Worm (Caenorhabditis elegans) whole organism, mixed stage, embryonic: ENCODE results near the gene vgln-1.

Experiments
- M03D4.4 ChIP-seq: sonication (generic microtip); optimal IDR thresholded peaks from 2 replicates; lab custom pipeline; 2017; ENCODE audit warnings: mild to moderate bottlenecking, missing genetic modification characterization, missing compliant biosample characterization
- bed-3 ChIP-seq: fragments of 200-800 bp; sonication (Bioruptor generic); optimal IDR thresholded peaks from 3 replicates; lab custom pipeline; 2018; ENCODE audit warnings: mild to moderate bottlenecking, missing genetic modification characterization, moderate library complexity, missing compliant biosample characterization
- blmp-1 ChIP-seq: fragments of 150-350 bp; optimal IDR thresholded peaks from 2 replicates; lab custom pipeline; 2014; ENCODE audit warnings: missing biosample characterization, missing genetic modification characterization
- ceh-39 ChIP-seq: fragments of 150-350 bp; optimal IDR thresholded peaks from 2 replicates; lab custom pipeline; 2014; ENCODE audit warnings: missing biosample characterization, missing genetic modification characterization
- ceh-43 ChIP-seq: fragments of 200-800 bp; sonication (Bioruptor generic); optimal IDR thresholded peaks from 2 replicates; lab custom pipeline; 2018; ENCODE audit warnings: mild to moderate bottlenecking, missing genetic modification characterization, moderate library complexity, missing compliant biosample characterization
- cnd-1 ChIP-seq: fragments of 200-800 bp; sonication (Bioruptor generic); optimal IDR thresholded peaks from 2 replicates; lab custom pipeline; 2018; ENCODE audit warnings: mild to moderate bottlenecking, missing genetic modification characterization, missing compliant biosample characterization
- drap-1 ChIP-seq: fragments of 200-800 bp; sonication (Bioruptor generic); optimal IDR thresholded peaks from 3 replicates; lab custom pipeline; 2018; ENCODE audit warnings: mild to moderate bottlenecking, missing genetic modification characterization, missing compliant biosample characterization
- elt-1 ChIP-seq: sonication (generic microtip); optimal IDR thresholded peaks from 2 replicates; lab custom pipeline; 2017; ENCODE audit warnings: missing genetic modification characterization, mild to moderate bottlenecking, missing compliant biosample characterization, antibody characterized with exemption, moderate library complexity, borderline replicate concordance; ENCODE audit not compliant: insufficient read depth
- elt-3 ChIP-seq: fragments of 150-350 bp; optimal IDR thresholded peaks from 2 replicates; lab custom pipeline; 2014; ENCODE audit warnings: missing biosample characterization, missing genetic modification characterization
- flh-1 ChIP-seq: fragments of 200-800 bp; sonication (Bioruptor generic); optimal IDR thresholded peaks from 2 replicates; lab custom pipeline; 2018; ENCODE audit warnings: mild to moderate bottlenecking, missing genetic modification characterization, moderate library complexity, missing compliant biosample characterization
- ham-2 ChIP-seq: fragments of 200-800 bp; sonication (Bioruptor generic); optimal IDR thresholded peaks from 2 replicates; lab custom pipeline; 2018; ENCODE audit warnings: mild to moderate bottlenecking, missing genetic modification characterization, missing compliant biosample characterization
- hlh-1 ChIP-seq: fragments of 150-350 bp; optimal IDR thresholded peaks from 2 replicates; lab custom pipeline; 2014; ENCODE audit warnings: missing biosample characterization, missing genetic modification reagents, missing genetic modification characterization
- lin-32 ChIP-seq: fragments of 200-800 bp; sonication (Bioruptor generic); optimal IDR thresholded peaks from 2 replicates; lab custom pipeline; 2018; ENCODE audit warnings: mild to moderate bottlenecking, missing genetic modification characterization, missing compliant biosample characterization
- lsy-2 ChIP-seq: fragments of 150-350 bp; optimal IDR thresholded peaks from 2 replicates; lab custom pipeline; 2014; ENCODE audit warnings: missing biosample characterization, missing genetic modification characterization
- mab-5 ChIP-seq: fragments of 150-350 bp; optimal IDR thresholded peaks from 2 replicates; lab custom pipeline; 2014; ENCODE audit warnings: missing biosample characterization, missing genetic modification characterization
- mep-1 ChIP-seq: fragments of 150-350 bp; optimal IDR thresholded peaks from 2 replicates; lab custom pipeline; 2017; ENCODE audit warnings: missing biosample characterization, missing genetic modification reagents, missing genetic modification characterization, inconsistent platforms
- mls-2 ChIP-seq: sonication (generic microtip); optimal IDR thresholded peaks from 2 replicates; lab custom pipeline; 2016; ENCODE audit warnings: mild to moderate bottlenecking, missing genetic modification characterization, moderate library complexity, missing compliant biosample characterization
- nhr-12 ChIP-seq: fragments of 150-350 bp; optimal IDR thresholded peaks from 2 replicates; lab custom pipeline; 2014; ENCODE audit warnings: missing biosample characterization, missing genetic modification characterization
- nhr-2 ChIP-seq: fragments of 150-350 bp; optimal IDR thresholded peaks from 2 replicates; lab custom pipeline; 2014; ENCODE audit warnings: missing biosample characterization, missing genetic modification characterization
- nhr-237 ChIP-seq: fragments of 150-350 bp; optimal IDR thresholded peaks from 2 replicates; lab custom pipeline; 2014; ENCODE audit warnings: missing biosample characterization, missing genetic modification characterization
- nhr-28 ChIP-seq: fragments of 150-350 bp; optimal IDR thresholded peaks from 2 replicates; lab custom pipeline; 2014; ENCODE audit warnings: missing biosample characterization, missing genetic modification characterization
- nhr-76 ChIP-seq: sonication (generic microtip); optimal IDR thresholded peaks from 2 replicates; lab custom pipeline; 2017; ENCODE audit warnings: missing biosample characterization, missing genetic modification characterization
- pha-4 ChIP-seq: fragments of 150-350 bp; optimal IDR thresholded peaks from 2 replicates; lab custom pipeline; 2018; ENCODE audit warnings: missing biosample characterization, missing genetic modification reagents, missing genetic modification characterization
- sem-2 ChIP-seq: fragments of 200-800 bp; sonication (Bioruptor generic); optimal IDR thresholded peaks from 2 replicates; lab custom pipeline; 2018; ENCODE audit warnings: mild to moderate bottlenecking, missing genetic modification characterization, missing compliant biosample characterization
- snpc-4 ChIP-seq: fragments of 150-350 bp; optimal IDR thresholded peaks from 2 replicates; lab custom pipeline; 2014; ENCODE audit warnings: missing biosample characterization, missing genetic modification characterization
- sptf-1 ChIP-seq: sonication (generic microtip); optimal IDR thresholded peaks from 2 replicates; lab custom pipeline; 2017; ENCODE audit warnings: mild to moderate bottlenecking, missing genetic modification characterization, moderate library complexity, missing compliant biosample characterization
- tbx-8 ChIP-seq: fragments of 200-800 bp; sonication (Bioruptor generic); optimal IDR thresholded peaks from 2 replicates; lab custom pipeline; 2018; ENCODE audit warnings: mild to moderate bottlenecking, missing genetic modification characterization, moderate library complexity, missing compliant biosample characterization
- unc-120 ChIP-seq: sonication (generic microtip); optimal IDR thresholded peaks from 2 replicates; lab custom pipeline; 2017; ENCODE audit warnings: missing genetic modification characterization, missing compliant biosample characterization; ENCODE audit not compliant: poor library complexity, severe bottlenecking
- unc-39 ChIP-seq: fragments of 150-350 bp; optimal IDR thresholded peaks from 2 replicates; lab custom pipeline; 2014; ENCODE audit warnings: missing biosample characterization, missing genetic modification characterization
- unc-62 ChIP-seq: fragments of 150-350 bp; optimal IDR thresholded peaks from 2 replicates; lab custom pipeline; 2014; ENCODE audit warnings: missing biosample characterization, missing genetic modification reagents, missing genetic modification characterization
- zip-8 ChIP-seq: fragments of 150-350 bp; optimal IDR thresholded peaks from 2 replicates; lab custom pipeline; 2014; ENCODE audit warnings: missing biosample characterization, missing genetic modification characterization
- ztf-11 ChIP-seq: fragments of 150-350 bp; optimal IDR thresholded peaks from 2 replicates; lab custom pipeline; 2014; ENCODE audit warnings: missing biosample characterization, missing genetic modification characterization

Gene vgln-1

DNA sequence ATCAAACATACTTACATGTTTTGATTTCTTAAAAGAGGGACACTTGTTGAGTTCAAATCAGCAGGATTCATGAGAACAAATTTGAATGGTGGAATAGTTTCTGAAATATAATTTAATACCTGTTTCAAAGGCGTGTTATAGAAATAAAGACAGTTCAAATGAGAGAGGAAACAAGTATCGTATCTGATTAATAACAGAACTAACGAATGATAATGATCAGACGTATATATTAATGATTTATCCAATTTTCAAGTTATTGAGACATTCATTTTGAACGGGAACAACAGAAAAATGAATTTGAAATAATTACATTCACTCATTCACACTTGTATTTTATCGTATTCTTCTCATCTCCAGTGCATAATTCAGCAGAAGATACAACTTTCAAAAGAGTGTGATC lies 35.3 kb downstream of the vgln-1 start, which contains the start of gene chil-4:
chil-4 (minus strand) TSS at position 101 of the 400 bp plus-strand sequence.
- TF ChIP-seq nhr-2: no peak
- no peak for TF ChIP-seq ztf-11 (tag; lab: Kevin White, UChicago)
- TF ChIP-seq elt-3: no peak
- TF ChIP-seq M03D4.4 (tag; lab: Kevin White, UChicago): no peak
- TF ChIP-seq unc-120 (tag; lab: Kevin White, UChicago): no peak

DNA sequence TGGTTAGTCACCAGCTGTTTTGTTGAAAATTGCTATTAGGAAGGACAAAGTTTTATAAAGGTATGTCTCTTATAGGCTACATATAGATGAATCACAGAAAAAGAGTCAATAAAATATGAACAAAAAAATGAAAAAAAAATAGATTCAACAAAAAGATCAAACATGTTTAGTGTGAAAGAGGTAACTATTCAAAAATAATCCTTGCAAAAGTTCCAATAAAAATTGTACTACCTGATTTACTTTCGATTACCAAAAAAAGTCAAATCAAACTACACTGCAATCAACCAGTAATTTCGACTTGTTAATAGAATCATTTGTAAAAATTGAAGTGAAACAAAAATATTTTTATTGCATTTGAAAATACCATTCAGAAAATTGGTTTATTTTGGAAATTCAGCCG lies 39.9 kb downstream of the vgln-1 start, which contains the start of gene ZK938.10:
ZK938.10 (minus strand) TSS at position 101 of the 400 bp plus-strand sequence.
- TF ChIP-seq ceh-43 (GFP tag; lab: Kevin White, UChicago) (no peak), nhr-237 (tag; lab: Kevin White, UChicago) (no peak), nhr-76 (no peak), unc-120 (tag; lab: Kevin White, UChicago) (no peak), unc-39 (tag; lab: Kevin White, UChicago) (no peak), nhr-12 (no peak), mep-1 (tag; lab: Kevin White, UChicago) (no peak), ceh-39 (no peak), mab-5 (tag; lab: Kevin White, UChicago) (no peak)
- TF ChIP-seq, all 35 proteins: peak for 0

DNA sequence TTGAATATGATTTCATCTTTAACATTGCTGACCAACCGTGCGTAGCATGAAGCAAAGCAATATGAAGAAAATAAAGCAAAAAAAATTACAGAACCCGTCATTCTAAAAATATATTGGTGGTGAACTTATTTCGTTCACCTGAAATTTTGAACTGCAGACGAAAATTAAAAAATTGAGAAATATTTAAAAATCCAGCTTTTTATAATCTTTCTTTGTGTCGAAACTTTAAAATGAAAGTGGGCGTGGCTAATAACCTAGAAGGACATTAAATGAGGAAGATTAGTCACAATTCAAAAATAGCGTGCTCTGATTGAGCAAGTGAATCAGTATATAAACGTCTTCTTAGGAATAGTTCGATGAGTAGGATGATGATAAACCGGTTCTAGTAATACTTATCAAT lies 41.4 kb downstream of the vgln-1 start, which contains the start of gene old-2:
old-2 (minus strand) TSS at position 101 of the 400 bp plus-strand sequence.
- no peak for TF ChIP-seq ceh-39
- TF ChIP-seq pha-4 (tag; lab: Kevin White, UChicago): no peak
- TF ChIP-seq flh-1 (GFP tag; lab: Kevin White, UChicago): no peak
- no peak for TF ChIP-seq tbx-8 (GFP tag; lab: Kevin White, UChicago)
- TF ChIP-seq blmp-1: no peak
- no peak for TF ChIP-seq mab-5 (tag; lab: Kevin White, UChicago)
- no peak for TF ChIP-seq cnd-1 (tag; lab: Kevin White, UChicago)
- no peak for TF ChIP-seq unc-62 (GFP tag; lab: Kevin White, UChicago)
- no peak for TF ChIP-seq ham-2 (GFP tag; lab: Kevin White, UChicago)
- no peak for TF ChIP-seq M03D4.4 (tag; lab: Kevin White, UChicago)
- no peak for TF ChIP-seq nhr-2
- no peak for TF ChIP-seq nhr-12
- TF ChIP-seq sem-2: no peak
- no peak for TF ChIP-seq sptf-1 (tag; lab: Kevin White, UChicago)
- TF ChIP-seq mls-2 (tag; lab: Kevin White, UChicago): no peak
- no peak for TF ChIP-seq nhr-28 (tag; lab: Kevin White, UChicago)
- no peak for TF ChIP-seq unc-39 (tag; lab: Kevin White, UChicago)
- no peak for TF ChIP-seq nhr-76
- TF ChIP-seq drap-1 (GFP tag; lab: Kevin White, UChicago): no peak

DNA sequence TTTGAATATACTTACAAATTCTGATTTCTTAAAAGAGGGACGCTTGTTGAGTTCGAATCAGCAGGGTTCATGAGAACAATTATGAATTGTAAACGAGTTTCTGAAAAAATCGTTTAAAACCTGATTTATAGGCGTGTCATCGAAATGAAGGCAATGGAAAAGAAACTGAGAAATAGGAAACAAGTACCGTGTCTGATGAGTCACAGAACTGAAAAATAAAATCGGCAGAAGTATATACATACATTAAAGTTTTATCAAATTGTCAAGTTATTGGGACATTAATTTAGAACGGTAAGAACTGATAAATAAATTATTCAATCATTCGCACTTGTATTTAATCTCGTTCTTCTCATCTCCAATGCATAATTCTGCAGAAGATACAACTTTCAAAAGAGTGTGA lies 45.6 kb downstream of the vgln-1 start, which contains the start of gene chil-9:
chil-9 (minus strand) TSS at position 101 of the 400 bp plus-strand sequence.
- TF ChIP-seq unc-39 (tag; lab: Kevin White, UChicago): no peak
- TF ChIP-seq lin-32 (GFP tag; lab: Kevin White, UChicago): no peak

DNA sequence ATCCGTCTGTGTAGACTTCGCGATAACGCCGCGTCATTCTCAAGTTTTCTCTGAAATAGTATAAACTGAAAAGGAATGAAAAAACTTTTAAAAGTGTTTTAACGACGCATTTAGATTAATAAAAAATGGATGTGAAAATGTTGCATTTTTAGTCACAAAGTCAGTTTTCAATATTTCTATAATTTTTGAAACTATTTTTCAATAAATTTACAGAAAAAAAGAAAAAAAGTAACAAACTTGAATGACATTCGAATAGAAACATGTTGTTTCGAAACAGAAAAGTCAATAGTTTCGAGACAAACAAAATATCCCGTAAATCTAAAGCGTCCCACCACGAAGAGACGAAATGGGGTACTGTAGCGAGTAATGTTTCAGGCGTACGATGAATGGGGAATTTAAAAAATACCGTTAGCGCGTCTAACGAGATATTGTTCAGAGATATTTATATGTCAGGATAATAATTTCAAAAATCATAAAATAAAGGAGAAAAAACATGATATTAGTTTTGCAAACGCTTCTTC lies 48.8 kb downstream of the vgln-1 start, which contains the start of gene rnh-1.2:
rnh-1.2 (minus strand) TSS at position 51 of the 521 bp plus-strand sequence.
- TF ChIP-seq elt-3 (no peak), sptf-1 (tag; lab: Kevin White, UChicago) (no peak), zip-8 (tag; lab: Kevin White, UChicago) (no peak), flh-1 (GFP tag; lab: Kevin White, UChicago) (no peak), nhr-76 (no peak), unc-62 (GFP tag; lab: Kevin White, UChicago) (no peak), ztf-11 (tag; lab: Kevin White, UChicago) (no peak), lsy-2 (tag; lab: Kevin White, UChicago) (no peak)
- TF ChIP-seq, all 35 proteins: peak for 0

DNA sequence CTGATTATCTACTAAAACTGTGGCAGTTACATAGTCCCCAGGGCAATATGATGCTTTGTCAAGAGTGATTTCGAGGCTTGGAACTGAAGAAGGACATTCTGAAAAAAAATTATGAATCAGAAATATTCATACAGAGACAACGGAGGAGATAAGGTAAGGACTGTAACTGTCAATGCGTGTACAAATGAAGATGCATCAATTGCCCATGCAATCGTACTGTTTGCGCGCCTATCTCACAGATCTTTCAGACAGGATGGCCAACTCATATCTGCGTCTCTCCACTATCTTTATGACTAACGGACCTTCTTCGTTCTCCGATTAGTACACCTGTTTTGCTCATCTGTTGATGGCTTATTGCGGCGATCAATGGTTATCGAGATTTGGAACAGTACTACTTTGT lies 50.6 kb downstream of the vgln-1 start, which contains the start of gene ZK938.11:
ZK938.11 (minus strand) TSS at position 101 of the 400 bp plus-strand sequence.
- TF ChIP-seq elt-1 (peak; percentile 87), snpc-4 (no peak), pha-4 (tag; lab: Kevin White, UChicago) (no peak), hlh-1 (tag; lab: Kevin White, UChicago) (no peak), mab-5 (tag; lab: Kevin White, UChicago) (no peak), bed-3 (no peak)
